ENCODE assay signal across 1 fruit fly cellular context in the genomic region with DNA sequence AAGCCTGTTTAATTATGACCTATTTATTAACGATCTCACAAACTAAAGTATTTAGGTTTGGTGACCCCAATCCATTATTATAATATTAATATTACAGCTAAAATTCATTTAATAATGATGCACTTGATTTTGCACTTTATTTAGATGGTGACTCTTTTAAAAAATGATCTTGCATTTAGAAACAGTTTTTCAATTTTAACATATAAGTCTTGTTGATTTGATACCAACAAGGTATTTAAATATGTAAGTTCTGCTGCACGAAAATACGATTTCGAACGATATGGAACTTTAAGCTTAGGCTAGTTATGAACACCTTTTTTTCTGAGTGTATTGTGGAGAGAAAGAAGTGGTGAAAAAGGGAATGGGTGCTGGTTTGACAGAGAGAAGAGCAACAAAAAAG.
TF ChIP-seq lines count a peak whose summit lies in the region.

No protein-coding gene starts in this region.

TF ChIP-seq in whole organism, embryonic, 481 proteins besides CTCF, POLR2A, EP300 and RAD21 (continued from another document):
- no peak for TF ChIP-seq lilli (GFP tag; optimal IDR thresholded peaks at IDR 0.05; lab: Kevin White, UChicago)
- TF ChIP-seq eyg (GFP tag; optimal IDR thresholded peaks at IDR 0.05; lab: Kevin White, UChicago), result no peak
- TF ChIP-seq CG3281 (GFP tag; optimal IDR thresholded peaks at IDR 0.05; lab: Kevin White, UChicago), result no peak
- no peak for TF ChIP-seq CG7928 (GFP tag; optimal IDR thresholded peaks at IDR 0.05; lab: Kevin White, UChicago)
- no peak for TF ChIP-seq CG1792 (GFP tag; optimal IDR thresholded peaks at IDR 0.05; lab: Kevin White, UChicago)
- TF ChIP-seq pum (GFP tag; optimal IDR thresholded peaks at IDR 0.05; lab: Kevin White, UChicago), result no peak
- no peak for TF ChIP-seq gcm2 (GFP tag; optimal IDR thresholded peaks at IDR 0.05; lab: Kevin White, UChicago)
- TF ChIP-seq nom (GFP tag; optimal IDR thresholded peaks at IDR 0.05; lab: Kevin White, UChicago), result no peak
- TF ChIP-seq chinmo (GFP tag; IDR thresholded peaks at IDR 0.05; lab: Robert Waterston, UW; ENCODE audit: partially characterized antibody), result no peak
- peak; percentile 31 for TF ChIP-seq Sox100B (GFP tag; optimal IDR thresholded peaks at IDR 0.05; lab: Kevin White, UChicago)
- no peak for TF ChIP-seq ac (GFP tag; optimal IDR thresholded peaks at IDR 0.05; lab: Kevin White, UChicago)
- no peak for TF ChIP-seq da (GFP tag; optimal IDR thresholded peaks at IDR 0.05; lab: Kevin White, UChicago)
- peak; percentile 30 for TF ChIP-seq Blimp-1 (GFP tag; optimal IDR thresholded peaks at IDR 0.05; lab: Kevin White, UChicago)
- TF ChIP-seq cg (GFP tag; optimal IDR thresholded peaks at IDR 0.05; lab: Kevin White, UChicago), result no peak
- TF ChIP-seq Scr (GFP tag; IDR thresholded peaks at IDR 0.05; lab: Robert Waterston, UW; ENCODE audit: partially characterized antibody), result no peak
- no peak for TF ChIP-seq bowl (GFP tag; IDR thresholded peaks at IDR 0.05; lab: Robert Waterston, UW)
- TF ChIP-seq dmrt99B (tag; optimal IDR thresholded peaks at IDR 0.05; lab: Kevin White, UChicago), result peak; percentile 48
- peak; percentile 42; the same call in 1 of the 2 replicates for TF ChIP-seq CG31441 (GFP tag; IDR thresholded peaks at IDR 0.05; lab: Robert Waterston, UW)
- no peak for TF ChIP-seq Ptx1 (GFP tag; IDR thresholded peaks at IDR 0.05; lab: Robert Waterston, UW)
- no peak for TF ChIP-seq CG13624 (GFP tag; optimal IDR thresholded peaks at IDR 0.05; lab: Kevin White, UChicago)
- no peak for TF ChIP-seq tio (GFP tag; optimal IDR thresholded peaks at IDR 0.05; lab: Kevin White, UChicago)
- no peak for TF ChIP-seq Fer3 (tag; optimal IDR thresholded peaks at IDR 0.05; lab: Kevin White, UChicago)
- peak; percentile 13 for TF ChIP-seq CG8388 (GFP tag; optimal IDR thresholded peaks at IDR 0.05; lab: Kevin White, UChicago)
- TF ChIP-seq CG4404 (GFP tag; IDR thresholded peaks at IDR 0.05; lab: Robert Waterston, UW), result no peak
- TF ChIP-seq CG14710 (tag; optimal IDR thresholded peaks at IDR 0.05; lab: Kevin White, UChicago), result peak; percentile 40
- no peak for TF ChIP-seq Pdp1 (GFP tag; optimal IDR thresholded peaks at IDR 0.05; lab: Kevin White, UChicago)
- TF ChIP-seq dimm (GFP tag; IDR thresholded peaks at IDR 0.05; lab: Robert Waterston, UW), result no peak
- no peak for TF ChIP-seq Xbp1 (GFP tag; optimal IDR thresholded peaks at IDR 0.05; lab: Kevin White, UChicago)
- no peak for TF ChIP-seq zfh2 (GFP tag; optimal IDR thresholded peaks at IDR 0.05; lab: Kevin White, UChicago)
- TF ChIP-seq tup (GFP tag; optimal IDR thresholded peaks at IDR 0.05; lab: Kevin White, UChicago), result no peak
- TF ChIP-seq gro (GFP tag; optimal IDR thresholded peaks at IDR 0.05; lab: Kevin White, UChicago), result no peak
- TF ChIP-seq CG10654 (GFP tag; optimal IDR thresholded peaks at IDR 0.05; lab: Kevin White, UChicago), result no peak
- no peak for TF ChIP-seq btn (GFP tag; optimal IDR thresholded peaks at IDR 0.05; lab: Kevin White, UChicago)
- no peak for TF ChIP-seq pfk (GFP tag; optimal IDR thresholded peaks at IDR 0.05; lab: Kevin White, UChicago)
- TF ChIP-seq CG18476 (GFP tag; optimal IDR thresholded peaks at IDR 0.05; lab: Kevin White, UChicago), result no peak
- no peak for TF ChIP-seq abd-A (tag; optimal IDR thresholded peaks at IDR 0.05; lab: Kevin White, UChicago)
- TF ChIP-seq kni (GFP tag; optimal IDR thresholded peaks at IDR 0.05; lab: Kevin White, UChicago), result no peak
- peak in 1 of 3 experiments; percentile 51 for TF ChIP-seq lola (GFP tag; optimal IDR thresholded peaks at IDR 0.05; lab: Kevin White, UChicago)
- peak; percentile 23 for TF ChIP-seq CG17829 (tag; optimal IDR thresholded peaks at IDR 0.05; lab: Kevin White, UChicago)
- no peak for TF ChIP-seq ATbp (GFP tag; optimal IDR thresholded peaks at IDR 0.05; lab: Kevin White, UChicago)
- no peak for TF ChIP-seq HHEX (GFP tag; optimal IDR thresholded peaks at IDR 0.05; lab: Kevin White, UChicago)
- no peak for TF ChIP-seq CG12769 (tag; optimal IDR thresholded peaks at IDR 0.05; lab: Kevin White, UChicago)
- TF ChIP-seq CG17385 (GFP tag; optimal IDR thresholded peaks at IDR 0.05; lab: Kevin White, UChicago), result no peak
- TF ChIP-seq dati (GFP tag; IDR thresholded peaks at IDR 0.05; lab: Robert Waterston, UW), result no peak
- no peak for TF ChIP-seq CG3065 (GFP tag; optimal IDR thresholded peaks at IDR 0.05; lab: Kevin White, UChicago)
- TF ChIP-seq Doc2 (GFP tag; IDR thresholded peaks at IDR 0.05; lab: Robert Waterston, UW), result no peak
- no peak for TF ChIP-seq E2f1 (GFP tag; IDR thresholded peaks at IDR 0.05; lab: Robert Waterston, UW)
- TF ChIP-seq ase (GFP tag; IDR thresholded peaks at IDR 0.05; lab: Robert Waterston, UW), result no peak
- TF ChIP-seq z (GFP tag; IDR thresholded peaks at IDR 0.05; lab: Robert Waterston, UW), result no peak
- TF ChIP-seq CG7963 (GFP tag; IDR thresholded peaks at IDR 0.05; lab: Robert Waterston, UW; ENCODE audit: partially characterized antibody), result no peak
- no peak for TF ChIP-seq Hey (tag; optimal IDR thresholded peaks at IDR 0.05; lab: Kevin White, UChicago)
- no peak for TF ChIP-seq ci (GFP tag; IDR thresholded peaks at IDR 0.05; lab: Robert Waterston, UW)
- TF ChIP-seq Vsx1 (GFP tag; optimal IDR thresholded peaks at IDR 0.05; lab: Kevin White, UChicago), result no peak
- TF ChIP-seq cato (GFP tag; optimal IDR thresholded peaks at IDR 0.05; lab: Kevin White, UChicago; ENCODE audit: borderline replicate concordance), result no peak
- TF ChIP-seq zen (tag; optimal IDR thresholded peaks at IDR 0.05; lab: Kevin White, UChicago), result no peak
- no peak for TF ChIP-seq CG9437 (GFP tag; optimal IDR thresholded peaks at IDR 0.05; lab: Kevin White, UChicago)
- no peak for TF ChIP-seq Ada2b (GFP tag; IDR thresholded peaks at IDR 0.05; lab: Robert Waterston, UW)
- TF ChIP-seq chm (GFP tag; IDR thresholded peaks at IDR 0.05; lab: Robert Waterston, UW), result no peak
- peak; percentile 13 for TF ChIP-seq CG15601 (tag; optimal IDR thresholded peaks at IDR 0.05; lab: Kevin White, UChicago)
- TF ChIP-seq fd96Cb (tag; optimal IDR thresholded peaks at IDR 0.05; lab: Kevin White, UChicago), result peak; percentile 30
- no peak for TF ChIP-seq CG10431 (GFP tag; optimal IDR thresholded peaks at IDR 0.05; lab: Kevin White, UChicago)
- no peak for TF ChIP-seq ems (GFP tag; optimal IDR thresholded peaks at IDR 0.05; lab: Kevin White, UChicago)
- TF ChIP-seq CG17568 (GFP tag; optimal IDR thresholded peaks at IDR 0.05; lab: Kevin White, UChicago), result no peak
- no peak for TF ChIP-seq dysf (GFP tag; IDR thresholded peaks at IDR 0.05; lab: Robert Waterston, UW)
- no peak for TF ChIP-seq vfl (GFP tag; optimal IDR thresholded peaks at IDR 0.05; lab: Kevin White, UChicago)
- no peak for TF ChIP-seq gfzf (GFP tag; optimal IDR thresholded peaks at IDR 0.05; lab: Kevin White, UChicago)
- no peak for TF ChIP-seq Xrp1 (GFP tag; IDR thresholded peaks at IDR 0.05; lab: Robert Waterston, UW)
- TF ChIP-seq CG13287 (GFP tag; IDR thresholded peaks at IDR 0.05; lab: Robert Waterston, UW; ENCODE audit: partially characterized antibody), result no peak
- TF ChIP-seq sens-2 (GFP tag; IDR thresholded peaks at IDR 0.05; lab: Robert Waterston, UW), result no peak
- TF ChIP-seq CG11695 (GFP tag; IDR thresholded peaks at IDR 0.05; lab: Robert Waterston, UW), result no peak
- no peak for TF ChIP-seq HLH4C (GFP tag; IDR thresholded peaks at IDR 0.05; lab: Robert Waterston, UW; ENCODE audit: partially characterized antibody)
- no peak for TF ChIP-seq CG13775 (GFP tag; optimal IDR thresholded peaks at IDR 0.05; lab: Kevin White, UChicago)
- no peak for TF ChIP-seq mld (GFP tag; IDR thresholded peaks at IDR 0.05; lab: Robert Waterston, UW; ENCODE audit: partially characterized antibody)
- TF ChIP-seq bigmax (GFP tag; optimal IDR thresholded peaks at IDR 0.05; lab: Kevin White, UChicago), result no peak
- no peak for TF ChIP-seq NK7.1 (GFP tag; optimal IDR thresholded peaks at IDR 0.05; lab: Kevin White, UChicago)
- no peak for TF ChIP-seq Hand (GFP tag; optimal IDR thresholded peaks at IDR 0.05; lab: Kevin White, UChicago)
- TF ChIP-seq jumu (GFP tag; optimal IDR thresholded peaks at IDR 0.05; lab: Kevin White, UChicago), result no peak
- no peak for TF ChIP-seq yki (optimal IDR thresholded peaks at IDR 0.05; lab: Kevin White, UChicago)
- peak; percentile 24 for TF ChIP-seq az2 (GFP tag; optimal IDR thresholded peaks at IDR 0.05; lab: Kevin White, UChicago)
- no peak for TF ChIP-seq PHDP (tag; optimal IDR thresholded peaks at IDR 0.05; lab: Kevin White, UChicago)
- no peak for TF ChIP-seq sna (GFP tag; IDR thresholded peaks at IDR 0.05; lab: Robert Waterston, UW; ENCODE audit: partially characterized antibody)
- no peak for TF ChIP-seq C15 (GFP tag; IDR thresholded peaks at IDR 0.05; lab: Robert Waterston, UW)
- no peak for TF ChIP-seq CG32767 (GFP tag; IDR thresholded peaks at IDR 0.05; lab: Robert Waterston, UW)
- no peak for TF ChIP-seq Bdp1 (GFP tag; optimal IDR thresholded peaks at IDR 0.05; lab: Kevin White, UChicago)
- TF ChIP-seq CG11398 (GFP tag; optimal IDR thresholded peaks at IDR 0.05; lab: Kevin White, UChicago), result no peak
- peak; percentile 59 for TF ChIP-seq CG10979 (tag; optimal IDR thresholded peaks at IDR 0.05; lab: Kevin White, UChicago)
- no peak for TF ChIP-seq fu2 (GFP tag; optimal IDR thresholded peaks at IDR 0.05; lab: Kevin White, UChicago)
- peak; percentile 48 for TF ChIP-seq gem (tag; optimal IDR thresholded peaks at IDR 0.05; lab: Kevin White, UChicago)
- TF ChIP-seq Sry-β (GFP tag; optimal IDR thresholded peaks at IDR 0.05; lab: Kevin White, UChicago), result no peak
- TF ChIP-seq al (GFP tag; IDR thresholded peaks at IDR 0.05; lab: Robert Waterston, UW), result no peak
- TF ChIP-seq Sin3A (optimal IDR thresholded peaks at IDR 0.05; lab: Kevin White, UChicago), result no peak
- TF ChIP-seq CG12391 (tag; optimal IDR thresholded peaks at IDR 0.05; lab: Kevin White, UChicago), result peak; percentile 23
- TF ChIP-seq CG2678 (tag; optimal IDR thresholded peaks at IDR 0.05; lab: Kevin White, UChicago), result peak; percentile 35
- TF ChIP-seq CG6765 (GFP tag; optimal IDR thresholded peaks at IDR 0.05; lab: Kevin White, UChicago), result no peak
- no peak for TF ChIP-seq BEAF-32 (GFP tag; optimal IDR thresholded peaks at IDR 0.05; lab: Kevin White, UChicago)
- no peak for TF ChIP-seq CG14667 (GFP tag; IDR thresholded peaks at IDR 0.05; lab: Robert Waterston, UW)
